Fruit fly (Drosophila melanogaster) whole organism, embryonic: ENCODE results near the gene CG34435.
A peak's percentile ranks its signal among the peaks of the same experiment; 100 is the strongest.

Source experiments
- Ada2b ChIP-seq: fragments of 200-800 bp; sonication (Bioruptor generic); IDR thresholded peaks from 2 replicates; pipeline ENCODE4 v1.3.6; 2022; ENCODE audit warnings: missing biosample characterization, missing genetic modification characterization
- Atf3 ChIP-seq: fragments of 200-800 bp; sonication (Bioruptor generic); optimal IDR thresholded peaks from 3 replicates; lab custom pipeline; 2016; ENCODE audit warnings: missing biosample characterization, missing genetic modification characterization
- CG11085 ChIP-seq: fragments of 200-800 bp; sonication (Bioruptor generic); IDR thresholded peaks from 2 replicates; pipeline ENCODE4 v1.3.6; 2022; ENCODE audit warnings: missing biosample characterization, missing genetic modification characterization
- CG12104 ChIP-seq: fragments of 200-800 bp; sonication (Bioruptor generic); optimal IDR thresholded peaks from 3 replicates; lab custom pipeline; 2016; ENCODE audit warnings: missing biosample characterization, missing genetic modification characterization
- CG13424 ChIP-seq: fragments of 200-800 bp; sonication (Bioruptor generic); optimal IDR thresholded peaks from 2 replicates; lab custom pipeline; 2019; ENCODE audit warnings: missing biosample characterization, mild to moderate bottlenecking, missing genetic modification characterization, moderate library complexity
- CG14441 ChIP-seq: fragments of 200-800 bp; sonication (Bioruptor generic); IDR thresholded peaks from 2 replicates; pipeline ENCODE4 v1.3.6; 2022; ENCODE audit warnings: missing biosample characterization, missing genetic modification characterization
- CG16863 ChIP-seq: fragments of 200-800 bp; sonication (Bioruptor generic); optimal IDR thresholded peaks from 3 replicates; lab custom pipeline; 2016; ENCODE audit warnings: missing biosample characterization, missing genetic modification characterization
- CG18011 ChIP-seq: fragments of 200-800 bp; sonication (Bioruptor generic); optimal IDR thresholded peaks from 2 replicates; lab custom pipeline; 2017; ENCODE audit warnings: missing biosample characterization, missing genetic modification characterization, mild to moderate bottlenecking, moderate library complexity, missing genotype
- CG2202 ChIP-seq: fragments of 200-800 bp; sonication (Bioruptor generic); optimal IDR thresholded peaks from 2 replicates; lab custom pipeline; 2018; ENCODE audit warnings: missing biosample characterization, mild to moderate bottlenecking, missing genetic modification characterization
- CG2678 ChIP-seq: fragments of 200-800 bp; sonication (Bioruptor generic); optimal IDR thresholded peaks from 3 replicates; lab custom pipeline; 2019; ENCODE audit warnings: missing biosample characterization, mild to moderate bottlenecking, missing genetic modification characterization, moderate library complexity
- CG32532 ChIP-seq: fragments of 200-800 bp; sonication (Bioruptor generic); IDR thresholded peaks from 2 replicates; pipeline ENCODE4 v1.3.6; 2022; ENCODE audit warnings: missing biosample characterization, missing genetic modification characterization
- CG32767 ChIP-seq: fragments of 200-800 bp; sonication (Bioruptor generic); IDR thresholded peaks from 2 replicates; pipeline ENCODE4 v1.3.6; 2022; ENCODE audit warnings: missing biosample characterization, missing genetic modification characterization
- CG3847 ChIP-seq: fragments of 200-800 bp; sonication (Bioruptor generic); IDR thresholded peaks from 2 replicates; pipeline ENCODE4 v1.3.6; 2022; ENCODE audit warnings: missing biosample characterization, missing genetic modification characterization
- CG6654 ChIP-seq: fragments of 200-800 bp; sonication (Bioruptor generic); optimal IDR thresholded peaks from 2 replicates; lab custom pipeline; 2017; ENCODE audit warnings: missing biosample characterization, mild to moderate bottlenecking, missing genetic modification characterization
- CG8388 ChIP-seq: fragments of 200-800 bp; sonication (Bioruptor generic); optimal IDR thresholded peaks from 2 replicates; lab custom pipeline; 2019; ENCODE audit warnings: missing biosample characterization, mild to moderate bottlenecking, missing genetic modification characterization, moderate library complexity
- CG9437 ChIP-seq: fragments of 200-800 bp; sonication (Bioruptor generic); optimal IDR thresholded peaks from 2 replicates; lab custom pipeline; 2018; ENCODE audit warnings: missing biosample characterization, mild to moderate bottlenecking, missing genetic modification characterization
- CG9817 ChIP-seq: fragments of 200-800 bp; sonication (Bioruptor generic); optimal IDR thresholded peaks from 2 replicates; lab custom pipeline; 2018; ENCODE audit warnings: missing biosample characterization, mild to moderate bottlenecking, missing genetic modification characterization, moderate library complexity
- D ChIP-seq, 2 experiments: fragments of 200-800 bp in 1 of 2; fragments of >200 bp in 1 of 2; sonication (Bioruptor generic) in 1 of 2; optimal IDR thresholded peaks; 2 replicates in 1 of 2; 3 replicates in 1 of 2; lab custom pipeline; 2017; ENCODE audit warnings: mild to moderate bottlenecking in 1 of 2, missing biosample characterization in 1 of 2, missing genetic modification characterization in 1 of 2, missing genetic modification reagents in 1 of 2
- Dip2 ChIP-seq: fragments of 200-800 bp; sonication (Bioruptor generic); IDR thresholded peaks from 2 replicates; pipeline ENCODE4 v1.3.6; 2022; ENCODE audit warnings: missing biosample characterization, missing genetic modification characterization
- Dll ChIP-seq: fragments of 200-800 bp; sonication (Bioruptor generic); IDR thresholded peaks from 4 replicates; pipeline ENCODE4 v1.3.6; 2022; ENCODE audit warnings: missing biosample characterization, missing genetic modification characterization; ENCODE audit not compliant: partially characterized antibody
- ERR ChIP-seq: fragments of 200-800 bp; sonication (Bioruptor generic); optimal IDR thresholded peaks from 2 replicates; lab custom pipeline; 2016; ENCODE audit warnings: missing biosample characterization, missing genetic modification characterization
- Eip74EF ChIP-seq, 2 experiments: fragments of 200-800 bp in 1 of 2; fragments of >200 bp in 1 of 2; sonication (Bioruptor generic) in 1 of 2; optimal IDR thresholded peaks; 2 replicates each; lab custom pipeline; 2017 to 2019; ENCODE audit warnings: missing biosample characterization in 2 of 2, missing genetic modification characterization in 2 of 2, mild to moderate bottlenecking in 1 of 2, moderate library complexity in 1 of 2
- Elba2 ChIP-seq: fragments of 200-800 bp; sonication (Bioruptor generic); optimal IDR thresholded peaks from 3 replicates; lab custom pipeline; 2016; ENCODE audit warnings: missing biosample characterization, missing genetic modification characterization
- Fer1 ChIP-seq: fragments of 200-800 bp; sonication (Bioruptor generic); optimal IDR thresholded peaks from 2 replicates; lab custom pipeline; 2017; ENCODE audit warnings: missing biosample characterization, mild to moderate bottlenecking, missing genetic modification characterization
- H2.0 ChIP-seq: fragments of 200-800 bp; sonication (Bioruptor generic); IDR thresholded peaks from 2 replicates; pipeline ENCODE4 v1.3.6; 2022; ENCODE audit warnings: missing biosample characterization, missing genetic modification characterization
- Lhr ChIP-seq: fragments of 200-800 bp; sonication (Bioruptor generic); optimal IDR thresholded peaks from 3 replicates; lab custom pipeline; 2017; ENCODE audit warnings: mild to moderate bottlenecking, missing biosample characterization, missing genetic modification reagents, missing genetic modification characterization
- Med ChIP-seq: fragments of 200-800 bp; sonication (Bioruptor generic); peaks from one replicate; lab custom pipeline; 2016; ENCODE audit warnings: missing biosample characterization, missing genetic modification characterization, mild to moderate bottlenecking, inconsistent platforms, moderate library complexity
- Opbp ChIP-seq: fragments of 200-800 bp; sonication (Bioruptor generic); IDR thresholded peaks from 3 replicates; pipeline ENCODE4 v1.3.6; 2022; ENCODE audit warnings: missing biosample characterization, missing genetic modification characterization; ENCODE audit not compliant: partially characterized antibody
- Six4 ChIP-seq: fragments of 200-800 bp; sonication (Bioruptor generic); optimal IDR thresholded peaks from 2 replicates; lab custom pipeline; 2016; ENCODE audit warnings: missing biosample characterization, missing genetic modification characterization
- Sry-δ ChIP-seq: fragments of 200-800 bp; sonication (Bioruptor generic); optimal IDR thresholded peaks from 2 replicates; lab custom pipeline; 2016; ENCODE audit warnings: missing biosample characterization, missing genetic modification characterization
- aop ChIP-seq: fragments of 200-800 bp; sonication (Bioruptor generic); IDR thresholded peaks from 2 replicates; pipeline ENCODE4 v1.3.6; 2022; ENCODE audit warnings: missing biosample characterization, missing genetic modification characterization
- ap ChIP-seq: fragments of 200-800 bp; sonication (Bioruptor generic); IDR thresholded peaks from 2 replicates; pipeline ENCODE4 v1.3.6; 2022; ENCODE audit warnings: missing biosample characterization, missing genetic modification characterization
- chif ChIP-seq, 2 experiments: fragments of 200-800 bp; sonication (Bioruptor generic); optimal IDR thresholded peaks; 3 replicates each; lab custom pipeline; 2016; ENCODE audit warnings: missing biosample characterization in 2 of 2, missing genetic modification characterization in 2 of 2
- danr ChIP-seq: fragments of 200-800 bp; sonication (Bioruptor generic); IDR thresholded peaks from 2 replicates; pipeline ENCODE4 v1.3.6; 2022; ENCODE audit warnings: missing biosample characterization, missing genetic modification characterization
- emc ChIP-seq: fragments of 200-800 bp; sonication (Bioruptor generic); optimal IDR thresholded peaks from 2 replicates; lab custom pipeline; 2016; ENCODE audit warnings: missing biosample characterization, missing genetic modification characterization
- ewg ChIP-seq: fragments of 200-800 bp; sonication (Bioruptor generic); optimal IDR thresholded peaks from 3 replicates; lab custom pipeline; 2017; ENCODE audit warnings: mild to moderate bottlenecking, missing biosample characterization, missing genetic modification reagents, missing genetic modification characterization
- ftz-f1 ChIP-seq: fragments of 200-800 bp; sonication (Bioruptor generic); optimal IDR thresholded peaks from 2 replicates; lab custom pipeline; 2016; ENCODE audit warnings: missing biosample characterization, missing genetic modification characterization
- gt ChIP-seq: fragments of 200-800 bp; sonication (Bioruptor generic); IDR thresholded peaks from 2 replicates; pipeline ENCODE4 v1.3.6; 2022; ENCODE audit warnings: missing biosample characterization, missing genetic modification characterization
- hth ChIP-seq: fragments of >200 bp; optimal IDR thresholded peaks from 2 replicates; lab custom pipeline; 2017; ENCODE audit warnings: inconsistent platforms
- jing ChIP-seq: fragments of 200-800 bp; sonication (Bioruptor generic); optimal IDR thresholded peaks from 2 replicates; lab custom pipeline; 2018; ENCODE audit warnings: missing biosample characterization, mild to moderate bottlenecking, missing genetic modification characterization
- odd ChIP-seq: fragments of 200-800 bp; sonication (Bioruptor generic); optimal IDR thresholded peaks from 2 replicates; lab custom pipeline; 2017; ENCODE audit warnings: missing biosample characterization, mild to moderate bottlenecking, missing genetic modification characterization
- pb ChIP-seq: fragments of 200-800 bp; sonication (Bioruptor generic); optimal IDR thresholded peaks from 3 replicates; lab custom pipeline; 2016; ENCODE audit warnings: missing biosample characterization, missing genetic modification characterization
- pho ChIP-seq: fragments of 200-800 bp; sonication (Bioruptor generic); optimal IDR thresholded peaks from 2 replicates; lab custom pipeline; 2016; ENCODE audit warnings: missing biosample characterization, missing genetic modification characterization
- pum ChIP-seq: fragments of 200-800 bp; sonication (Bioruptor generic); optimal IDR thresholded peaks from 2 replicates; lab custom pipeline; 2016; ENCODE audit warnings: missing biosample characterization, missing genetic modification characterization
- rib ChIP-seq: fragments of 200-800 bp; sonication (Bioruptor generic); IDR thresholded peaks from 2 replicates; pipeline ENCODE4 v1.3.6; 2022; ENCODE audit warnings: missing biosample characterization, missing genetic modification characterization
- row ChIP-seq: fragments of 200-800 bp; sonication (Bioruptor generic); IDR thresholded peaks from 3 replicates; pipeline ENCODE4 v1.3.6; 2022; ENCODE audit warnings: missing biosample characterization, missing genetic modification characterization
- sens-2 ChIP-seq: fragments of 200-800 bp; sonication (Bioruptor generic); IDR thresholded peaks from 2 replicates; pipeline ENCODE4 v1.3.6; 2022; ENCODE audit warnings: missing biosample characterization, missing genetic modification characterization
- slou ChIP-seq: fragments of 200-800 bp; sonication (Bioruptor generic); optimal IDR thresholded peaks from 3 replicates; lab custom pipeline; 2016; ENCODE audit warnings: missing biosample characterization, missing genetic modification characterization
- sna ChIP-seq: fragments of 200-800 bp; sonication (Bioruptor generic); IDR thresholded peaks from 2 replicates; pipeline ENCODE4 v1.3.6; 2022; ENCODE audit warnings: missing biosample characterization, missing genetic modification characterization; ENCODE audit not compliant: partially characterized antibody
- toy ChIP-seq: fragments of 200-800 bp; sonication (Bioruptor generic); IDR thresholded peaks from 2 replicates; pipeline ENCODE4 v1.3.6; 2022; ENCODE audit warnings: missing biosample characterization, missing genetic modification characterization
- unpg ChIP-seq: fragments of 200-800 bp; sonication (Bioruptor generic); optimal IDR thresholded peaks from 3 replicates; lab custom pipeline; 2018; ENCODE audit warnings: missing biosample characterization, mild to moderate bottlenecking, missing genetic modification characterization, moderate library complexity

CG34435 gene

DNA sequence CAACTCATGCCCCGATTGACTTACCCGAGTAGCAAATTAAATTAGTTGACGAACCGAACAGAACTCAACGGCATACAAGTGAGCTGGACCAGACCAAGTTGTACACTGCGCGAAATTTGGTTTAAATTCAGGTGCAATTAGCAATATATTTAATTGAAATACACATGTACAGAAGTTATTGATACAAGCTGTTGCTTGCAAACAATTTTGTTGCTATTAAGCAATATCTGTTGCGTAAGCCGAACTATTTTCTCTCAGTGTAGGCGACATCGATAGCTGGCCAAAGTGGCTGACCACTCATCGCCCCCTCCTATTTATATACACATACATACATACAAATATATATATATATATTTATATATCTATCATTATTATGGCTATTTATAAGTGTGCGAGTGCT is 10.1 kb downstream of the CG34435 start (continued):
- TF ChIP-seq CG2202: no peak
- TF ChIP-seq sna (GFP tag; lab: Robert Waterston, UW): no peak
- no peak for TF ChIP-seq pum (GFP tag; lab: Kevin White, UChicago)
- peak; percentile 62 for TF ChIP-seq row (GFP tag; lab: Robert Waterston, UW)
- TF ChIP-seq danr (GFP tag; lab: Robert Waterston, UW): 0 out of 2 replicates have a peak, but pooled peaks have one; percentile 14
- no peak for TF ChIP-seq D (optimal IDR thresholded peaks at IDR 0.05; lab: Kevin White, UChicago)
- TF ChIP-seq D (GFP tag; optimal IDR thresholded peaks at IDR 0.05; lab: Kevin White, UChicago): peak; percentile 15
- peak; percentile 86 for TF ChIP-seq Med
- no peak for TF ChIP-seq slou
- no peak for TF ChIP-seq unpg (GFP tag; lab: Kevin White, UChicago)
- no peak for TF ChIP-seq CG18011 (GFP tag; lab: Kevin White, UChicago)
- TF ChIP-seq Sry-δ (GFP tag; lab: Kevin White, UChicago): no peak
- TF ChIP-seq toy (GFP tag; lab: Robert Waterston, UW): no peak
- TF ChIP-seq CG12104 (GFP tag; lab: Kevin White, UChicago): no peak
- TF ChIP-seq odd (GFP tag; lab: Kevin White, UChicago): no peak
- no peak for TF ChIP-seq Dip2 (GFP tag; lab: Robert Waterston, UW)
- no peak for TF ChIP-seq gt (GFP tag; lab: Robert Waterston, UW)
- TF ChIP-seq CG9817 (tag; lab: Kevin White, UChicago): peak; percentile 33
- TF ChIP-seq ERR (GFP tag; lab: Kevin White, UChicago): no peak
- peak; percentile 1 for TF ChIP-seq CG9437
- no peak for TF ChIP-seq Ada2b (GFP tag; lab: Robert Waterston, UW)
- TF ChIP-seq Six4 (GFP tag; lab: Kevin White, UChicago): no peak
- TF ChIP-seq Lhr (GFP tag; lab: Kevin White, UChicago): no peak
- TF ChIP-seq CG14441 (GFP tag; lab: Robert Waterston, UW): peak; percentile 41; the same call in 1 of the 2 replicates
- TF ChIP-seq Atf3: no peak
- 0 out of 2 replicates have a peak, but pooled peaks have one; percentile 11 for TF ChIP-seq sens-2
- TF ChIP-seq Dll (GFP tag; lab: Robert Waterston, UW): no peak
- no peak for TF ChIP-seq CG11085 (GFP tag; lab: Robert Waterston, UW)
- TF ChIP-seq Opbp (GFP tag; lab: Robert Waterston, UW): no peak
- peak; percentile 33 for TF ChIP-seq CG13424
- TF ChIP-seq H2.0: 0 out of 2 replicates have a peak, but pooled peaks have one; percentile 7
- no peak for TF ChIP-seq CG3847 (GFP tag; lab: Robert Waterston, UW)
- TF ChIP-seq rib (GFP tag; lab: Robert Waterston, UW): 0 out of 2 replicates have a peak, but pooled peaks have one; percentile 19
- TF ChIP-seq CG6654 (GFP tag; lab: Kevin White, UChicago): no peak
- TF ChIP-seq jing (GFP tag; lab: Kevin White, UChicago): no peak
- no peak for TF ChIP-seq Elba2 (GFP tag; lab: Kevin White, UChicago)
- TF ChIP-seq hth: no peak
- TF ChIP-seq Eip74EF (GFP tag; optimal IDR thresholded peaks at IDR 0.05; lab: Kevin White, UChicago): no peak
- no peak for TF ChIP-seq emc (GFP tag; lab: Kevin White, UChicago)
- no peak for TF ChIP-seq ewg (GFP tag; lab: Kevin White, UChicago)
- TF ChIP-seq CG32767 (GFP tag; lab: Robert Waterston, UW): no peak
- no peak for TF ChIP-seq Fer1
- TF ChIP-seq CG32532 (GFP tag; lab: Robert Waterston, UW): peak; percentile 58; the same call in 1 of the 2 replicates
- TF ChIP-seq pho (GFP tag; lab: Kevin White, UChicago): no peak
- TF ChIP-seq aop (GFP tag; lab: Robert Waterston, UW): no peak
- no peak for TF ChIP-seq pb (GFP tag; lab: Kevin White, UChicago)
- no peak for TF ChIP-seq ap (GFP tag; lab: Robert Waterston, UW)
- no peak for TF ChIP-seq ftz-f1
- TF ChIP-seq CG16863: peak; percentile 29
- TF ChIP-seq CG2678 (tag; lab: Kevin White, UChicago): no peak
- peak in 1 of 2 experiments; percentile 18 for TF ChIP-seq chif (GFP tag; optimal IDR thresholded peaks at IDR 0.05; lab: Kevin White, UChicago)
- peak; percentile 24 for TF ChIP-seq CG8388 (GFP tag; lab: Kevin White, UChicago)
